Worm (Caenorhabditis elegans): Measurements from ENCODE around the gene K08F8.7.

The K08F8.7 gene

ce11 chrII:8755270-8755669 is at the start of gene K08F8.7:
K08F8.7 (minus strand) TSS chrII:8755370.
- TF ChIP-seq fkh-6 (tag; optimal IDR thresholded peaks at IDR 0.05) (no peak), hlh-30 (tag; optimal IDR thresholded peaks at IDR 0.05; ENCODE audit: insufficient read depth) (no peak), ceh-2 (tag; optimal IDR thresholded peaks at IDR 0.05) (no peak), npax-4 (tag; optimal IDR thresholded peaks at IDR 0.05) (no peak), ahr-1 (tag; optimal IDR thresholded peaks at IDR 0.05) (no peak), ceh-30 (tag; optimal IDR thresholded peaks at IDR 0.05) (no peak), ceh-24 (tag; optimal IDR thresholded peaks at IDR 0.05) (no peak), ref-2 (tag; optimal IDR thresholded peaks at IDR 0.05) (no peak), nhr-232 (tag; optimal IDR thresholded peaks at IDR 0.05) (no peak), lin-11 (tag; optimal IDR thresholded peaks at IDR 0.05) (no peak)

DNA sequence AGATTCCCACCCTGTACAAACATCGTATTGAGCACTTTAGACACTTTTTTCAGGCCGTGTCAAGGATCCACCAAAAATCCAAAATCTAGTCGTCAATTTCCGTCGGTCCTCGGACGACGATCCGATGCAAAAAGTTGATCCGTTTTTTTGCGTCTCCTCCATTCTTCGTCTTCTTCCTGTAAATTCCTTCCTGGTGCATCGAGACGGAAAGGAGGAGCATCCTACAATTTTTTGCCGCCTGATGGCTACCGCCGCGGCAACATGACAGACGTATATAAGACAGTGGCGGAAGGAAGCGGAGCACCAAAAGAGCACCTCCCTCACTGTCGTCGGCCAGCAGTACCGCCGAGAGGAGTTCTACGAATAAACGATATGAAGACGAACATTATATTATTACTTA is 45.7 kb upstream of the K08F8.7 start, which contains the start of gene appg-2:
Gene appg-2, plus strand, starts transcription at position 301 of the 400 bp plus-strand sequence.
- TF ChIP-seq pax-1 (tag; optimal IDR thresholded peaks at IDR 0.05) (no peak), npax-4 (tag; optimal IDR thresholded peaks at IDR 0.05) (no peak), ceh-30 (tag; optimal IDR thresholded peaks at IDR 0.05) (no peak), dmd-4 (tag; optimal IDR thresholded peaks at IDR 0.05; ENCODE audit: borderline replicate concordance) (no peak), ref-2 (tag; optimal IDR thresholded peaks at IDR 0.05) (no peak), rnt-1 (tag; optimal IDR thresholded peaks at IDR 0.05) (no peak), gmeb-2 (tag; optimal IDR thresholded peaks at IDR 0.05) (no peak), zip-5 (tag; optimal IDR thresholded peaks at IDR 0.05) (no peak), ceh-48 (tag; optimal IDR thresholded peaks at IDR 0.05) (no peak), che-1 (tag; optimal IDR thresholded peaks at IDR 0.05) (no peak), nhr-11 (tag; optimal IDR thresholded peaks at IDR 0.05) (no peak), ttx-3 (tag; optimal IDR thresholded peaks at IDR 0.05) (no peak), nfya-1 (tag; optimal IDR thresholded peaks at IDR 0.05) (no peak), ceh-22 (tag; optimal IDR thresholded peaks at IDR 0.05) (no peak), hlh-6 (tag; optimal IDR thresholded peaks at IDR 0.05) (no peak), ceh-24 (tag; optimal IDR thresholded peaks at IDR 0.05) (no peak), ceh-2 (tag; optimal IDR thresholded peaks at IDR 0.05) (no peak), elt-4 (tag; optimal IDR thresholded peaks at IDR 0.05) (no peak)

DNA sequence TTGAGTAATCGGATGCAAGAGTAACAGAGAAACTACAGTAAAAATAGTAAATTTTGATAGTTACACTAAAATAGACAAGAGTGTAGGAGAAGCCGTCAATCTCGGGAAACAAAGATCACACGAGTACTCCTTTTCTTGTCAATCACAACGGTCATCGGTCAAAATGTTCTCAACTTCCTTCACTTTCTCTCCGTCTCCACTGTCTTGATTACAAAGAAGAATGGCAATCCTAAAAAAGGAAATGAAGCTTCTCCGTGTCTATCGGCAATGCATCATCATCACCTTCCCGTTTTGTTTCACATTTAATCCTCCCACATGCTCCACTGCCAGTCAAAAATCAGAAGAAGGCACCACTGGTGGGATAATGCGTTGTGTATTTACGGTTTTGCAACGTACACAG is 44.6 kb upstream of the K08F8.7 start:
- TF ChIP-seq unc-3 (GFP tag; conservative IDR thresholded peaks at IDR 0.05): no peak
- no peak for TF ChIP-seq unc-3 (tag; optimal IDR thresholded peaks at IDR 0.05)
- no peak for TF ChIP-seq ahr-1 (tag; optimal IDR thresholded peaks at IDR 0.05)
- TF ChIP-seq mec-3 (tag; optimal IDR thresholded peaks at IDR 0.05; ENCODE audit: borderline replicate concordance): no peak
- no peak for TF ChIP-seq hlh-15 (tag; optimal IDR thresholded peaks at IDR 0.05)
- TF ChIP-seq pat-9 (tag; optimal IDR thresholded peaks at IDR 0.05): no peak
- no peak for TF ChIP-seq ref-2 (tag; optimal IDR thresholded peaks at IDR 0.05)
- no peak for TF ChIP-seq gmeb-2 (tag; optimal IDR thresholded peaks at IDR 0.05)
- TF ChIP-seq unc-86 (tag; optimal IDR thresholded peaks at IDR 0.05): no peak
- TF ChIP-seq lin-11 (tag; optimal IDR thresholded peaks at IDR 0.05): no peak
- TF ChIP-seq pha-4 (tag; optimal IDR thresholded peaks at IDR 0.05): no peak
- no peak for TF ChIP-seq fkh-6 (tag; optimal IDR thresholded peaks at IDR 0.05)

ce11 chrII:8796391-8796790 is 41.2 kb upstream of the K08F8.7 start:
- TF ChIP-seq hlh-30 (tag; optimal IDR thresholded peaks at IDR 0.05; ENCODE audit: insufficient read depth) (no peak), dmd-4 (tag; optimal IDR thresholded peaks at IDR 0.05; ENCODE audit: borderline replicate concordance) (no peak), ets-4 (tag; optimal IDR thresholded peaks at IDR 0.05) (no peak), odd-2 (tag; optimal IDR thresholded peaks at IDR 0.05) (no peak), sox-4 (tag; optimal IDR thresholded peaks at IDR 0.05) (no peak), ceh-31 (tag; optimal IDR thresholded peaks at IDR 0.05) (peak; percentile 23), ceh-14 (tag; optimal IDR thresholded peaks at IDR 0.05) (peak; percentile 19), unc-42 (tag; optimal IDR thresholded peaks at IDR 0.05) (peak; percentile 77), ahr-1 (tag; optimal IDR thresholded peaks at IDR 0.05) (no peak), eyg-1 (tag; optimal IDR thresholded peaks at IDR 0.05) (no peak), K09A11.1 (tag; optimal IDR thresholded peaks at IDR 0.05; ENCODE audit: insufficient read depth) (no peak), ceh-19 (GFP tag; optimal IDR thresholded peaks at IDR 0.05) (no peak), ceh-18 (tag; optimal IDR thresholded peaks at IDR 0.05) (peak; percentile 75), pros-1 (tag; optimal IDR thresholded peaks at IDR 0.05) (no peak), hlh-15 (tag; optimal IDR thresholded peaks at IDR 0.05) (no peak), F13H6.1 (tag; optimal IDR thresholded peaks at IDR 0.05) (no peak), ceh-24 (tag; optimal IDR thresholded peaks at IDR 0.05) (no peak), pag-3 (tag; optimal IDR thresholded peaks at IDR 0.05; ENCODE audit: borderline replicate concordance) (no peak), T23F11.4 (GFP tag; optimal IDR thresholded peaks at IDR 0.05) (no peak), ceh-45 (GFP tag; IDR thresholded peaks at IDR 0.05) (no peak), ref-2 (tag; optimal IDR thresholded peaks at IDR 0.05) (no peak), sdc-2 (tag; optimal IDR thresholded peaks at IDR 0.05) (no peak), dve-1 (tag; optimal IDR thresholded peaks at IDR 0.05) (no peak), ceh-9 (tag; optimal IDR thresholded peaks at IDR 0.05) (no peak)

Measured in whole organism, late embryonic.